Fruit fly (Drosophila melanogaster): ENCODE measurements around the gene mura.

The mura gene

DNA sequence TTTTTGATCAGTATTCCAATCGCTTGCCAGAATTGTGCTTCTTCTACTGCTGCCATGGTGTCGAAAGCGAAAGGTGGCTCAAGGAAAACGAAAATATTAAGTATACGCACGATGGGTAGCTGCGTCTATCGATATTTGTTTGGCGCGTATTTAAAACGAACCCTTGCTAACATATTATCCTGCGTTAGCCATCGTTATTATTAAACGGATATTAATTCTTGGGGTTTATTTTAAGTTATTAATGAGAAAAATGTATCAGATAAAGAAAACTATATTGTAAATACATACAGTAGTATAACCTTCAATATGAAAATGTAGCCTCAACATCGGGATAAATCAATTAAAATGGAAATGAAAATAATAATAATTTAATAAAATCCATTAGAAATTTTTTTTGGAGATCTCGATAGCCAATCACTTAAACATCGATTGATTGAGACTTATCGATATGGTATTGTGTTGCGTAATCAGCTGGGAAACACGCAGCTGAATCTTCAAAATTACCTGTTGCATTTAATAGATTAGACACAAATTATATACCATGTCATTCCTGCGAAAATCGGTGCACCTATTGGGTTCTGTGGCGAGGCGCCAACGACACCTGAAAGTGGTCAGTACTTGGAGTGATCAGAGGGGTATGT lies 3.8 kb upstream of the mura start, which contains the start of the genes CG9386 and BckdhA (continued):
- TF ChIP-seq hth (optimal IDR thresholded peaks at IDR 0.05) (no peak), crc (GFP tag; optimal IDR thresholded peaks at IDR 0.05) (no peak), CG32767 (GFP tag; IDR thresholded peaks at IDR 0.05) (0 out of 2 replicates have a peak, but pooled peaks have one; percentile 38), MESR4 (GFP tag; optimal IDR thresholded peaks at IDR 0.05) (peak; percentile 68), CG10321 (GFP tag; IDR thresholded peaks at IDR 0.05) (no peak), CG18599 (GFP tag; optimal IDR thresholded peaks at IDR 0.05) (no peak), CG16779 (GFP tag; IDR thresholded peaks at IDR 0.05) (no peak), p53 (GFP tag; optimal IDR thresholded peaks at IDR 0.05) (no peak), Fer2 (tag; optimal IDR thresholded peaks at IDR 0.05) (peak; percentile 12), CG17612 (GFP tag; IDR thresholded peaks at IDR 0.05) (no peak), NK7.1 (GFP tag; optimal IDR thresholded peaks at IDR 0.05) (no peak), sens (GFP tag) (peak; percentile 71), tx (GFP tag; optimal IDR thresholded peaks at IDR 0.05) (peak; percentile 18), Fer1 (GFP tag; optimal IDR thresholded peaks at IDR 0.05) (peak; percentile 42), NfI (GFP tag; optimal IDR thresholded peaks at IDR 0.05) (peak; percentile 63), Dbx (GFP tag; IDR thresholded peaks at IDR 0.05) (peak; percentile 53; the same call in 2 of the 3 replicates), CG15011 (GFP tag; optimal IDR thresholded peaks at IDR 0.05) (no peak), Doc3 (GFP tag; IDR thresholded peaks at IDR 0.05; ENCODE audit: partially characterized antibody) (peak; percentile 75), CG8359 (GFP tag; optimal IDR thresholded peaks at IDR 0.05; ENCODE audit: borderline replicate concordance) (no peak), ssp (GFP tag; IDR thresholded peaks at IDR 0.05) (peak; percentile 20; the same call in 1 of the 2 replicates), HmgZ (tag; optimal IDR thresholded peaks at IDR 0.05) (peak; percentile 21), CG1832 (GFP tag; optimal IDR thresholded peaks at IDR 0.05) (no peak), CrebB (tag; optimal IDR thresholded peaks at IDR 0.05) (no peak), GATAe (GFP tag; conservative IDR thresholded peaks at IDR 0.05) (no peak), CG2678 (tag; optimal IDR thresholded peaks at IDR 0.05) (peak; percentile 63), CG13624 (GFP tag; optimal IDR thresholded peaks at IDR 0.05) (peak; percentile 68), Vsx1 (GFP tag; optimal IDR thresholded peaks at IDR 0.05) (no peak), Bdp1 (GFP tag; optimal IDR thresholded peaks at IDR 0.05) (peak; percentile 23), CG4730 (GFP tag; IDR thresholded peaks at IDR 0.05) (no peak), CG2116 (GFP tag; optimal IDR thresholded peaks at IDR 0.05) (peak; percentile 81), kah (GFP tag; optimal IDR thresholded peaks at IDR 0.05) (peak; percentile 72), CG12659 (GFP tag; optimal IDR thresholded peaks at IDR 0.05) (peak; percentile 66), CG15601 (tag; optimal IDR thresholded peaks at IDR 0.05) (peak; percentile 38), nom (GFP tag; optimal IDR thresholded peaks at IDR 0.05) (no peak), fru (optimal IDR thresholded peaks at IDR 0.05) (no peak), CG6689 (GFP tag; IDR thresholded peaks at IDR 0.05) (peak; percentile 95), org-1 (GFP tag; optimal IDR thresholded peaks at IDR 0.05) (no peak), ash1 (GFP tag; optimal IDR thresholded peaks at IDR 0.05) (no peak), cwo (GFP tag; optimal IDR thresholded peaks at IDR 0.05) (peak; percentile 54), CG12299 (tag; optimal IDR thresholded peaks at IDR 0.05) (no peak), CG15514 (GFP tag; optimal IDR thresholded peaks at IDR 0.05) (peak; percentile 50), kni (GFP tag; optimal IDR thresholded peaks at IDR 0.05) (no peak), CG13424 (tag; optimal IDR thresholded peaks at IDR 0.05) (peak; percentile 58), Rx (GFP tag; IDR thresholded peaks at IDR 0.05) (no peak), CG34422 (GFP tag; IDR thresholded peaks at IDR 0.05) (no peak), Deaf1 (tag; optimal IDR thresholded peaks at IDR 0.05) (no peak), fu2 (GFP tag; optimal IDR thresholded peaks at IDR 0.05) (peak; percentile 46), tna (GFP tag; IDR thresholded peaks at IDR 0.05; ENCODE audit: partially characterized antibody) (no peak), Dfd (GFP tag; optimal IDR thresholded peaks at IDR 0.05) (no peak), CG1792 (GFP tag; optimal IDR thresholded peaks at IDR 0.05) (no peak)
